Fruit fly (Drosophila melanogaster): ENCODE data around the gene CG13771.

The CG13771 gene

dm6 chr2L:6698387-6698786, 35.0 kb upstream of the CG13771 start (continued):
- peak; percentile 58 for TF ChIP-seq CG15269 (tag; optimal IDR thresholded peaks at IDR 0.05)
- peak; percentile 4 for TF ChIP-seq CG18599 (GFP tag; optimal IDR thresholded peaks at IDR 0.05)
- TF ChIP-seq CG11695 (GFP tag; IDR thresholded peaks at IDR 0.05) = peak; percentile 20; the same call in 1 of the 3 replicates
- TF ChIP-seq cas (GFP tag; IDR thresholded peaks at IDR 0.05) = no peak
- TF ChIP-seq row (GFP tag; IDR thresholded peaks at IDR 0.05) = peak; percentile 68
- TF ChIP-seq CG10366 (GFP tag; IDR thresholded peaks at IDR 0.05) = no peak; the same call in 1 of the 2 replicates
- 0 out of 2 replicates have a peak, but pooled peaks have one; percentile 18 for TF ChIP-seq CG11085 (GFP tag; IDR thresholded peaks at IDR 0.05)
- TF ChIP-seq zen2 (GFP tag; IDR thresholded peaks at IDR 0.05; ENCODE audit: partially characterized antibody) = no peak
- no peak for TF ChIP-seq Dfd (GFP tag; optimal IDR thresholded peaks at IDR 0.05)
- no peak for TF ChIP-seq CG15073 (GFP tag; optimal IDR thresholded peaks at IDR 0.05)
- TF ChIP-seq CG2875 (GFP tag; optimal IDR thresholded peaks at IDR 0.05) = no peak
- TF ChIP-seq CG6854 (GFP tag; optimal IDR thresholded peaks at IDR 0.05) = no peak
- TF ChIP-seq CG13775 (GFP tag; optimal IDR thresholded peaks at IDR 0.05) = peak; percentile 26
- TF ChIP-seq CG13894 (tag; optimal IDR thresholded peaks at IDR 0.05) = no peak
- no peak for TF ChIP-seq cg (GFP tag; optimal IDR thresholded peaks at IDR 0.05)
- peak; percentile 68 for TF ChIP-seq zen (tag; optimal IDR thresholded peaks at IDR 0.05)
- peak; percentile 3 for TF ChIP-seq gsb-n (tag; optimal IDR thresholded peaks at IDR 0.05)
- peak in 1 of 3 experiments; percentile 22 for TF ChIP-seq lola (GFP tag; optimal IDR thresholded peaks at IDR 0.05)
- no peak for TF ChIP-seq bigmax (GFP tag; optimal IDR thresholded peaks at IDR 0.05)
- peak; percentile 84 for TF ChIP-seq Med (GFP tag)
- TF ChIP-seq CG30431 (GFP tag; optimal IDR thresholded peaks at IDR 0.05) = no peak
- no peak for TF ChIP-seq CG3838 (GFP tag; optimal IDR thresholded peaks at IDR 0.05)
- TF ChIP-seq sima (GFP tag; optimal IDR thresholded peaks at IDR 0.05) = no peak
- peak; percentile 49 for TF ChIP-seq sens (GFP tag)
- TF ChIP-seq Atf3 (GFP tag; optimal IDR thresholded peaks at IDR 0.05) = peak; percentile 6
- peak; percentile 49; the same call in 1 of the 2 replicates for TF ChIP-seq CG14667 (GFP tag; IDR thresholded peaks at IDR 0.05)
- TF ChIP-seq HLH3B (GFP tag; IDR thresholded peaks at IDR 0.05) = peak; percentile 70
- TF ChIP-seq NFAT (GFP tag; IDR thresholded peaks at IDR 0.05) = no peak
- no peak for TF ChIP-seq CG4617 (GFP tag; optimal IDR thresholded peaks at IDR 0.05; ENCODE audit: borderline replicate concordance)
- TF ChIP-seq sisA (GFP tag; IDR thresholded peaks at IDR 0.05) = peak; percentile 63
- TF ChIP-seq slp2 (GFP tag; optimal IDR thresholded peaks at IDR 0.05) = no peak
- peak; percentile 39; the same call in 1 of the 3 replicates for TF ChIP-seq CG17361 (GFP tag; IDR thresholded peaks at IDR 0.05)
- TF ChIP-seq CG43689 (GFP tag; IDR thresholded peaks at IDR 0.05) = no peak
- TF ChIP-seq CG11456 (GFP tag; IDR thresholded peaks at IDR 0.05) = 0 out of 3 replicates have a peak, but pooled peaks have one; percentile 32
- peak; percentile 45 for TF ChIP-seq Blimp-1 (GFP tag; optimal IDR thresholded peaks at IDR 0.05)
- TF ChIP-seq E2f1 (GFP tag; IDR thresholded peaks at IDR 0.05) = peak; percentile 63
- TF ChIP-seq Gsc (GFP tag; IDR thresholded peaks at IDR 0.05) = no peak
- TF ChIP-seq pb (GFP tag; optimal IDR thresholded peaks at IDR 0.05) = no peak
- TF ChIP-seq Atf6 (GFP tag; IDR thresholded peaks at IDR 0.05) = no peak
- peak; percentile 70 for TF ChIP-seq CG1603 (tag; optimal IDR thresholded peaks at IDR 0.05)
- TF ChIP-seq CG12104 (GFP tag; optimal IDR thresholded peaks at IDR 0.05) = no peak
- no peak for TF ChIP-seq CG13287 (GFP tag; IDR thresholded peaks at IDR 0.05; ENCODE audit: partially characterized antibody)
- TF ChIP-seq Hsf (GFP tag; optimal IDR thresholded peaks at IDR 0.05) = peak; percentile 27
- TF ChIP-seq CG7928 (GFP tag; optimal IDR thresholded peaks at IDR 0.05) = no peak
- TF ChIP-seq run (tag; optimal IDR thresholded peaks at IDR 0.05) = no peak
- TF ChIP-seq shn (GFP tag; optimal IDR thresholded peaks at IDR 0.05) = no peak
- TF ChIP-seq CG18262 (tag; optimal IDR thresholded peaks at IDR 0.05) = peak; percentile 47
- TF ChIP-seq CG7372 (GFP tag; IDR thresholded peaks at IDR 0.05) = 0 out of 2 replicates have a peak, but pooled peaks have one; percentile 43
- peak; percentile 40 for TF ChIP-seq lbe (GFP tag; optimal IDR thresholded peaks at IDR 0.05)
- no peak for TF ChIP-seq Stat92E (GFP tag; optimal IDR thresholded peaks at IDR 0.05)
- TF ChIP-seq lmd (GFP tag; IDR thresholded peaks at IDR 0.05) = peak; percentile 41; the same call in 1 of the 2 replicates
